Fruit fly (Drosophila melanogaster): ENCODE results near the gene Elys.

Elys gene

DNA sequence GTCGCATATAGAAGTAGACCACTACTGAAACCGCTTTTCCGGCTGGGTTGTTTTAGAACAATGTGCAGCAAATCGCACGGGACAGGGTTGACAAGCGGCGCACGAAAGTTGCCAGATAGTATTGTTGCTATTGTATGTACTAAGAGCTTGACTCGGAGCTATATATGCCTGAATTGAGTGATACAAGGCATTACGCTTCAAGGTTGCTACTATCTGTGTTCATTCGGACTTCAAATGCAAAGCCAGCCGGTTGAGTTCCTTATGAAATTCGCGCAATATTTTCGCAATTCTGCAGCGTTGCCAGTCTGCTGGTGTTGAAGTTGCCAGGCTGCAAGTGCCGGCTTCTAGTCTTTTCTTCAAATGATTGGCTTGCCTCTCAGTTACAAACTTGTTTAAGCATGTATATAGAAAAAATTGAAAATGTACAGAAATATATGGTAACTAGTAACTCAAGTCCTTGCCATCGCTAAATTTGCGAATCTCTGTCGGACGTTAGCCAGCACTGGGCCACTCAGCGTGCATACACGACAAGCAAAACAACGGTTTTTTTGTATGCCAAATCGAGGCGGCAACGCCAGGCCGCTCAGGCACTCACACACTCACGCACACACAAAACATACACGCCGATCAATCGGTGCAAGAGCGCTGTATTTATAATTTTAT, at the start of gene Elys, which contains the start of gene Ranbp21 (continued):
- TF ChIP-seq bigmax (GFP tag; optimal IDR thresholded peaks at IDR 0.05) (no peak), CG5180 (GFP tag; optimal IDR thresholded peaks at IDR 0.05) (no peak), Six4 (GFP tag; optimal IDR thresholded peaks at IDR 0.05) (peak; percentile 16), crp (GFP tag; optimal IDR thresholded peaks at IDR 0.05) (peak in 1 of 2 experiments; percentile 38), CG6791 (GFP tag; IDR thresholded peaks at IDR 0.05; ENCODE audit: partially characterized antibody) (peak; percentile 6; the same call in 1 of the 3 replicates), ara (GFP tag; IDR thresholded peaks at IDR 0.05) (peak; percentile 62), zen (tag; optimal IDR thresholded peaks at IDR 0.05) (no peak), btn (GFP tag; optimal IDR thresholded peaks at IDR 0.05) (peak; percentile 5), CG10321 (GFP tag; IDR thresholded peaks at IDR 0.05) (no peak), Hr51 (GFP tag; optimal IDR thresholded peaks at IDR 0.05) (no peak), CG4282 (GFP tag; optimal IDR thresholded peaks at IDR 0.05) (no peak), CG18476 (GFP tag; optimal IDR thresholded peaks at IDR 0.05) (peak; percentile 22), HmgD (GFP tag; optimal IDR thresholded peaks at IDR 0.05) (peak; percentile 40), Drgx (GFP tag; IDR thresholded peaks at IDR 0.05) (no peak), PHDP (tag; optimal IDR thresholded peaks at IDR 0.05) (no peak), CG4854 (GFP tag; optimal IDR thresholded peaks at IDR 0.05) (no peak), Bdp1 (GFP tag; optimal IDR thresholded peaks at IDR 0.05) (peak; percentile 41), fru (optimal IDR thresholded peaks at IDR 0.05) (no peak), Gsc (GFP tag; IDR thresholded peaks at IDR 0.05) (no peak), CG31365 (tag; optimal IDR thresholded peaks at IDR 0.05) (no peak), Hmx (GFP tag; optimal IDR thresholded peaks at IDR 0.05) (no peak), CG8478 (optimal IDR thresholded peaks at IDR 0.05) (no peak), sqz (GFP tag; optimal IDR thresholded peaks at IDR 0.05) (no peak), scrt (GFP tag; optimal IDR thresholded peaks at IDR 0.05) (no peak), ATbp (GFP tag; optimal IDR thresholded peaks at IDR 0.05) (no peak), CG3281 (GFP tag; optimal IDR thresholded peaks at IDR 0.05) (no peak), corto (GFP tag; optimal IDR thresholded peaks at IDR 0.05) (no peak), zfh1 (GFP tag; IDR thresholded peaks at IDR 0.05) (peak; percentile 66; the same call in 2 of the 3 replicates), ken (GFP tag; IDR thresholded peaks at IDR 0.05) (peak; percentile 72; the same call in 2 of the 3 replicates), CG8281 (tag; optimal IDR thresholded peaks at IDR 0.05) (no peak), CG7928 (GFP tag; optimal IDR thresholded peaks at IDR 0.05) (no peak), CG13287 (GFP tag; IDR thresholded peaks at IDR 0.05; ENCODE audit: partially characterized antibody) (peak; percentile 55), CG17612 (GFP tag; IDR thresholded peaks at IDR 0.05) (no peak), CG6765 (GFP tag; optimal IDR thresholded peaks at IDR 0.05) (no peak), Eip74EF (GFP tag; optimal IDR thresholded peaks at IDR 0.05) (no peak), CG18619 (GFP tag; optimal IDR thresholded peaks at IDR 0.05) (peak; percentile 26), al (GFP tag; IDR thresholded peaks at IDR 0.05) (peak; percentile 49; the same call in 1 of the 2 replicates), CG31388 (GFP tag; optimal IDR thresholded peaks at IDR 0.05) (no peak), CG8944 (GFP tag; optimal IDR thresholded peaks at IDR 0.05) (peak; percentile 62), Sin3A (optimal IDR thresholded peaks at IDR 0.05) (peak; percentile 95), shn (GFP tag; optimal IDR thresholded peaks at IDR 0.05) (peak; percentile 65), CG10959 (GFP tag; IDR thresholded peaks at IDR 0.05) (peak; percentile 39; the same call in 1 of the 2 replicates), CG34422 (GFP tag; IDR thresholded peaks at IDR 0.05) (peak; percentile 63), CG14860 (GFP tag; IDR thresholded peaks at IDR 0.05; ENCODE audit: partially characterized antibody) (no peak), tio (GFP tag; optimal IDR thresholded peaks at IDR 0.05) (no peak), phol (tag; optimal IDR thresholded peaks at IDR 0.05) (peak; percentile 59), MTF-1 (GFP tag; optimal IDR thresholded peaks at IDR 0.05; ENCODE audit: borderline replicate concordance) (no peak), ap (GFP tag; IDR thresholded peaks at IDR 0.05) (no peak; the same call in 1 of the 2 replicates), da (GFP tag; optimal IDR thresholded peaks at IDR 0.05) (peak; percentile 24), CG17912 (GFP tag; optimal IDR thresholded peaks at IDR 0.05) (no peak)

All from whole organism, embryonic.